Fruit fly (Drosophila melanogaster) whole organism, embryonic: ENCODE results near the gene Nthl1.

Experiments used
- B-H2 ChIP-seq: fragments of 200-800 bp; sonication (Bioruptor generic); optimal IDR thresholded peaks from 2 replicates; lab custom pipeline; 2018; ENCODE audit warnings: missing biosample characterization, mild to moderate bottlenecking, missing genetic modification characterization
- BtbVII ChIP-seq: fragments of 200-800 bp; sonication (Bioruptor generic); optimal IDR thresholded peaks from 3 replicates; lab custom pipeline; 2017; ENCODE audit warnings: missing biosample characterization, mild to moderate bottlenecking, missing genetic modification characterization
- CG10543 ChIP-seq: fragments of 200-800 bp; sonication (Bioruptor generic); optimal IDR thresholded peaks from 3 replicates; lab custom pipeline; 2017; ENCODE audit warnings: missing biosample characterization, mild to moderate bottlenecking, missing genetic modification characterization, moderate library complexity
- CG10565 ChIP-seq: fragments of 200-800 bp; sonication (Bioruptor generic); optimal IDR thresholded peaks from 3 replicates; lab custom pipeline; 2016; ENCODE audit warnings: missing biosample characterization, mild to moderate bottlenecking, missing genetic modification characterization
- CG11093 ChIP-seq: fragments of 200-800 bp; sonication (Bioruptor generic); IDR thresholded peaks from 3 replicates; pipeline ENCODE4 v1.3.6; 2022; ENCODE audit warnings: missing biosample characterization, missing genetic modification characterization
- CG12104 ChIP-seq: fragments of 200-800 bp; sonication (Bioruptor generic); optimal IDR thresholded peaks from 3 replicates; lab custom pipeline; 2016; ENCODE audit warnings: missing biosample characterization, missing genetic modification characterization
- CG13296 ChIP-seq: fragments of 200-800 bp; sonication (Bioruptor generic); optimal IDR thresholded peaks from 3 replicates; lab custom pipeline; 2018; ENCODE audit warnings: missing biosample characterization, mild to moderate bottlenecking, missing genetic modification characterization
- CG13894 ChIP-seq: fragments of 200-800 bp; sonication (Bioruptor generic); optimal IDR thresholded peaks from 3 replicates; lab custom pipeline; 2018; ENCODE audit warnings: missing biosample characterization, mild to moderate bottlenecking, missing genetic modification characterization, moderate library complexity
- CG15269 ChIP-seq: fragments of 200-800 bp; sonication (Bioruptor generic); optimal IDR thresholded peaks from 2 replicates; lab custom pipeline; 2018; ENCODE audit warnings: missing biosample characterization, mild to moderate bottlenecking, missing genetic modification characterization, moderate library complexity
- CG1529 ChIP-seq: fragments of 200-800 bp; sonication (Bioruptor generic); optimal IDR thresholded peaks from 3 replicates; lab custom pipeline; 2018; ENCODE audit warnings: missing biosample characterization, missing genetic modification characterization
- CG18476 ChIP-seq: fragments of 200-800 bp; sonication (Bioruptor generic); optimal IDR thresholded peaks from 2 replicates; lab custom pipeline; 2016; ENCODE audit warnings: missing biosample characterization, mild to moderate bottlenecking, missing genetic modification characterization
- CG18599 ChIP-seq: fragments of 200-800 bp; sonication (Bioruptor generic); optimal IDR thresholded peaks from 3 replicates; lab custom pipeline; 2017; ENCODE audit warnings: missing biosample characterization, missing genetic modification characterization, mild to moderate bottlenecking, moderate library complexity, missing genetic modification reagents
- CG2678 ChIP-seq: fragments of 200-800 bp; sonication (Bioruptor generic); optimal IDR thresholded peaks from 3 replicates; lab custom pipeline; 2019; ENCODE audit warnings: missing biosample characterization, mild to moderate bottlenecking, missing genetic modification characterization, moderate library complexity
- CG34376 ChIP-seq: fragments of 200-800 bp; sonication (Bioruptor generic); optimal IDR thresholded peaks from 2 replicates; lab custom pipeline; 2018; ENCODE audit warnings: missing biosample characterization, mild to moderate bottlenecking, missing genetic modification characterization
- CG42726 ChIP-seq: fragments of 200-800 bp; sonication (Bioruptor generic); IDR thresholded peaks from 2 replicates; pipeline ENCODE4 v1.3.6; 2022; ENCODE audit warnings: missing biosample characterization, missing genetic modification characterization; ENCODE audit not compliant: partially characterized antibody
- CG4360 ChIP-seq: fragments of 200-800 bp; sonication (Bioruptor generic); IDR thresholded peaks from 2 replicates; pipeline ENCODE4 v1.3.6; 2022; ENCODE audit warnings: missing biosample characterization, missing genetic modification characterization
- CG4730 ChIP-seq: fragments of 200-800 bp; sonication (Bioruptor generic); IDR thresholded peaks from 2 replicates; pipeline ENCODE4 v1.3.6; 2022; ENCODE audit warnings: missing biosample characterization, missing genetic modification characterization
- CG6765 ChIP-seq: fragments of 200-800 bp; sonication (Bioruptor generic); optimal IDR thresholded peaks from 3 replicates; lab custom pipeline; 2017; ENCODE audit warnings: missing biosample characterization, mild to moderate bottlenecking, missing genetic modification characterization
- CG8924 ChIP-seq: fragments of 200-800 bp; optimal IDR thresholded peaks from 3 replicates; lab custom pipeline; 2019; ENCODE audit warnings: missing biosample characterization, mild to moderate bottlenecking, missing genetic modification characterization, moderate library complexity
- E2f1 ChIP-seq: fragments of 200-800 bp; sonication (Bioruptor generic); IDR thresholded peaks from 2 replicates; pipeline ENCODE4 v1.3.6; 2022; ENCODE audit warnings: missing biosample characterization, missing genetic modification characterization
- Ets65A ChIP-seq: fragments of 200-800 bp; sonication (Bioruptor generic); peaks from one replicate; lab custom pipeline; 2016; ENCODE audit warnings: missing biosample characterization, missing genetic modification characterization
- Fer1 ChIP-seq: fragments of 200-800 bp; sonication (Bioruptor generic); optimal IDR thresholded peaks from 2 replicates; lab custom pipeline; 2017; ENCODE audit warnings: missing biosample characterization, mild to moderate bottlenecking, missing genetic modification characterization
- GATAe ChIP-seq: fragments of 200-800 bp; sonication (Bioruptor generic); conservative IDR thresholded peaks from 2 replicates; pipeline ENCODE4 v1.3.6; 2022; ENCODE audit warnings: missing biosample characterization, missing genetic modification characterization
- Hey ChIP-seq: fragments of 200-800 bp; sonication (Bioruptor generic); optimal IDR thresholded peaks from 3 replicates; lab custom pipeline; 2018; ENCODE audit warnings: missing biosample characterization, mild to moderate bottlenecking, missing genetic modification characterization
- Hr78 ChIP-seq, 2 experiments: fragments of 200-800 bp in 1 of 2; fragments of >200 bp in 1 of 2; sonication (Bioruptor generic) in 1 of 2; optimal IDR thresholded peaks; 2 replicates each; lab custom pipeline; 2017 to 2019; ENCODE audit warnings: missing biosample characterization in 2 of 2, missing genetic modification characterization in 2 of 2, mild to moderate bottlenecking in 1 of 2, moderate library complexity in 1 of 2
- Med ChIP-seq: fragments of 200-800 bp; sonication (Bioruptor generic); peaks from one replicate; lab custom pipeline; 2016; ENCODE audit warnings: missing biosample characterization, missing genetic modification characterization, mild to moderate bottlenecking, inconsistent platforms, moderate library complexity
- NC2α ChIP-seq: fragments of 200-800 bp; sonication (Bioruptor generic); optimal IDR thresholded peaks from 2 replicates; lab custom pipeline; 2016; ENCODE audit warnings: missing biosample characterization, missing genetic modification characterization
- Ptx1 ChIP-seq: fragments of 200-800 bp; sonication (Bioruptor generic); IDR thresholded peaks from 2 replicates; pipeline ENCODE4 v1.3.6; 2022; ENCODE audit warnings: missing biosample characterization, missing genetic modification characterization
- Vsx1 ChIP-seq: fragments of 200-800 bp; sonication (Bioruptor generic); optimal IDR thresholded peaks from 2 replicates; lab custom pipeline; 2017; ENCODE audit warnings: missing biosample characterization, mild to moderate bottlenecking, missing genetic modification characterization, missing genetic modification reagents
- chinmo ChIP-seq: fragments of 200-800 bp; sonication (Bioruptor generic); IDR thresholded peaks from 4 replicates; pipeline ENCODE4 v1.3.6; 2022; ENCODE audit warnings: missing biosample characterization, missing genetic modification characterization; ENCODE audit not compliant: partially characterized antibody
- exex ChIP-seq: fragments of 200-800 bp; sonication (Bioruptor generic); optimal IDR thresholded peaks from 4 replicates; lab custom pipeline; 2018; ENCODE audit warnings: missing biosample characterization, mild to moderate bottlenecking, missing genetic modification characterization, moderate library complexity
- ftz-f1 ChIP-seq: fragments of 200-800 bp; sonication (Bioruptor generic); optimal IDR thresholded peaks from 2 replicates; lab custom pipeline; 2016; ENCODE audit warnings: missing biosample characterization, missing genetic modification characterization
- grn ChIP-seq: fragments of 200-800 bp; sonication (Bioruptor generic); optimal IDR thresholded peaks from 3 replicates; lab custom pipeline; 2017; ENCODE audit warnings: missing biosample characterization, missing genetic modification characterization
- lab ChIP-seq: fragments of 200-800 bp; sonication (Bioruptor generic); optimal IDR thresholded peaks from 3 replicates; lab custom pipeline; 2017; ENCODE audit warnings: missing biosample characterization, missing genetic modification characterization, mild to moderate bottlenecking, moderate library complexity, missing genetic modification reagents
- lmd ChIP-seq: fragments of 200-800 bp; sonication (Bioruptor generic); IDR thresholded peaks from 2 replicates; pipeline ENCODE4 v1.3.6; 2022; ENCODE audit warnings: missing biosample characterization, missing genetic modification characterization
- mirr ChIP-seq: fragments of 200-800 bp; sonication (Bioruptor generic); optimal IDR thresholded peaks from 3 replicates; lab custom pipeline; 2018; ENCODE audit warnings: missing biosample characterization, mild to moderate bottlenecking, missing genetic modification characterization
- sens-2 ChIP-seq: fragments of 200-800 bp; sonication (Bioruptor generic); IDR thresholded peaks from 2 replicates; pipeline ENCODE4 v1.3.6; 2022; ENCODE audit warnings: missing biosample characterization, missing genetic modification characterization
- sug ChIP-seq: fragments of 200-800 bp; optimal IDR thresholded peaks from 2 replicates; lab custom pipeline; 2019; ENCODE audit warnings: missing biosample characterization, mild to moderate bottlenecking, missing genetic modification characterization, moderate library complexity
- wdn ChIP-seq: fragments of 200-800 bp; sonication (Bioruptor generic); IDR thresholded peaks from 2 replicates; pipeline ENCODE4 v1.3.6; 2022; ENCODE audit warnings: missing biosample characterization, missing genetic modification characterization
- yki ChIP-seq: fragments of >200 bp; optimal IDR thresholded peaks from 3 replicates; lab custom pipeline; 2018

Nthl1 gene

dm6 chr2L:20883624-20884220, 43.9 kb downstream of the Nthl1 start:
- peak; percentile 91 for TF ChIP-seq mirr (GFP tag; lab: Kevin White, UChicago)
- 0 out of 2 replicates have a peak, but pooled peaks have one; percentile 14 for TF ChIP-seq lmd
- peak; percentile 9 for TF ChIP-seq BtbVII
- no peak for TF ChIP-seq ftz-f1 (GFP tag; lab: Kevin White, UChicago)
- TF ChIP-seq Ptx1 = 0 out of 2 replicates have a peak, but pooled peaks have one; percentile 11
- TF ChIP-seq sens-2 (GFP tag; lab: Robert Waterston, UW) = peak; percentile 48; the same call in 1 of the 2 replicates
- 0 out of 2 replicates have a peak, but pooled peaks have one; percentile 7 for TF ChIP-seq E2f1 (GFP tag; lab: Robert Waterston, UW)
- TF ChIP-seq CG42726 (GFP tag; lab: Robert Waterston, UW) = no peak
- no peak for TF ChIP-seq CG10565 (GFP tag; lab: Kevin White, UChicago)
- TF ChIP-seq CG15269 = peak; percentile 0
- peak; percentile 21 for TF ChIP-seq CG13296 (GFP tag; lab: Kevin White, UChicago)
- peak; percentile 40 for TF ChIP-seq Vsx1 (GFP tag; lab: Kevin White, UChicago)
- peak; percentile 98 for TF ChIP-seq exex
- peak; percentile 68 for TF ChIP-seq GATAe (GFP tag; lab: Robert Waterston, UW)
- TF ChIP-seq CG4360 = peak; percentile 15; the same call in 1 of the 2 replicates
- peak in 1 of 2 experiments; percentile 19 for TF ChIP-seq Hr78 (GFP tag; optimal IDR thresholded peaks at IDR 0.05; lab: Kevin White, UChicago)
- peak; percentile 85; the same call in 3 of the 4 replicates for TF ChIP-seq chinmo
- peak; percentile 92 for TF ChIP-seq grn (GFP tag; lab: Kevin White, UChicago)
- TF ChIP-seq CG12104 (GFP tag; lab: Kevin White, UChicago) = no peak
- peak; percentile 25 for TF ChIP-seq B-H2
- TF ChIP-seq CG6765 (GFP tag; lab: Kevin White, UChicago) = no peak
- TF ChIP-seq Fer1 (GFP tag; lab: Kevin White, UChicago) = peak; percentile 17
- TF ChIP-seq Hey (tag; lab: Kevin White, UChicago) = peak; percentile 28
- peak; percentile 94 for TF ChIP-seq sug (tag; lab: Kevin White, UChicago)
- no peak for TF ChIP-seq CG4730 (GFP tag; lab: Robert Waterston, UW)
- TF ChIP-seq CG1529 (GFP tag; lab: Kevin White, UChicago) = no peak
- TF ChIP-seq CG8924 = no peak
- peak; percentile 41 for TF ChIP-seq Ets65A (GFP tag; lab: Kevin White, UChicago)
- TF ChIP-seq yki (lab: Kevin White, UChicago) = no peak
- TF ChIP-seq CG34376 (GFP tag; lab: Kevin White, UChicago) = peak; percentile 89
- no peak for TF ChIP-seq NC2α
- peak; percentile 13 for TF ChIP-seq CG13894 (tag; lab: Kevin White, UChicago)
- peak; percentile 92 for TF ChIP-seq lab (GFP tag; lab: Kevin White, UChicago)
- no peak for TF ChIP-seq CG11093 (GFP tag; lab: Robert Waterston, UW)
- no peak for TF ChIP-seq CG18476 (GFP tag; lab: Kevin White, UChicago)
- TF ChIP-seq CG18599 (GFP tag; lab: Kevin White, UChicago) = peak; percentile 27
- peak; percentile 72 for TF ChIP-seq Med (GFP tag; lab: Kevin White, UChicago)
- TF ChIP-seq wdn (GFP tag; lab: Robert Waterston, UW) = 0 out of 2 replicates have a peak, but pooled peaks have one; percentile 7
- peak; percentile 21 for TF ChIP-seq CG2678 (tag; lab: Kevin White, UChicago)
- TF ChIP-seq CG10543 (GFP tag; lab: Kevin White, UChicago) = peak; percentile 32
- TF ChIP-seq, all 482 proteins: peak for 28
